Worm (Caenorhabditis elegans) whole organism, L2 larva: ENCODE data around the gene lntl-1.

Experiments
- C34F6.9 ChIP-seq: fragments of 150-350 bp; optimal IDR thresholded peaks from 2 replicates; lab custom pipeline; 2014; ENCODE audit warnings: missing biosample characterization, missing genetic modification characterization
- F13H6.1 ChIP-seq: sonication (generic microtip); optimal IDR thresholded peaks from 2 replicates; lab custom pipeline; 2016; ENCODE audit warnings: missing genetic modification characterization, missing compliant biosample characterization
- R02D3.7 ChIP-seq: fragments of 150-350 bp; optimal IDR thresholded peaks from 2 replicates; lab custom pipeline; 2014; ENCODE audit warnings: missing biosample characterization, missing genetic modification characterization
- Y55F3AM.14 ChIP-seq: fragments of 200-800 bp; sonication (Bioruptor generic); optimal IDR thresholded peaks from 2 replicates; lab custom pipeline; 2018; ENCODE audit warnings: mild to moderate bottlenecking, missing genetic modification characterization, missing compliant biosample characterization
- ZK546.5 ChIP-seq: sonication (generic microtip); optimal IDR thresholded peaks from 2 replicates; lab custom pipeline; 2017; ENCODE audit warnings: missing biosample characterization, missing genetic modification characterization
- alr-1 ChIP-seq: fragments of 150-350 bp; optimal IDR thresholded peaks from 2 replicates; lab custom pipeline; 2014; ENCODE audit warnings: missing biosample characterization, missing genetic modification characterization
- aly-2 ChIP-seq: fragments of 150-350 bp; optimal IDR thresholded peaks from 2 replicates; lab custom pipeline; 2014; ENCODE audit warnings: missing biosample characterization, missing genetic modification characterization
- ama-1 ChIP-seq: fragments of 150-350 bp; optimal IDR thresholded peaks from 2 replicates; lab custom pipeline; 2018; ENCODE audit warnings: inconsistent platforms
- blmp-1 ChIP-seq: sonication (generic microtip); optimal IDR thresholded peaks from 2 replicates; lab custom pipeline; 2017; ENCODE audit warnings: missing genetic modification characterization, mild to moderate bottlenecking, missing compliant biosample characterization, antibody characterized with exemption, moderate library complexity; ENCODE audit not compliant: insufficient read depth
- ceh-16 ChIP-seq: fragments of 150-350 bp; optimal IDR thresholded peaks from 2 replicates; lab custom pipeline; 2014; ENCODE audit warnings: missing biosample characterization, missing genetic modification characterization
- ceh-82 ChIP-seq: fragments of 150-350 bp; optimal IDR thresholded peaks from 2 replicates; lab custom pipeline; 2014; ENCODE audit warnings: missing biosample characterization, missing genetic modification characterization
- dmd-4 ChIP-seq: sonication (generic microtip); optimal IDR thresholded peaks from 2 replicates; lab custom pipeline; 2017; ENCODE audit warnings: missing biosample characterization, missing genetic modification characterization
- egl-27 ChIP-seq: sonication (generic microtip); optimal IDR thresholded peaks from 3 replicates; lab custom pipeline; 2017; ENCODE audit warnings: missing biosample characterization, missing genetic modification reagents, missing genetic modification characterization
- elt-1 ChIP-seq: fragments of 150-350 bp; optimal IDR thresholded peaks from 2 replicates; lab custom pipeline; 2014; ENCODE audit warnings: missing biosample characterization, missing genetic modification characterization
- elt-3 ChIP-seq: sonication (generic microtip); optimal IDR thresholded peaks from 2 replicates; lab custom pipeline; 2017; ENCODE audit warnings: missing biosample characterization, missing genetic modification characterization
- fos-1 ChIP-seq: fragments of 150-350 bp; optimal IDR thresholded peaks from 2 replicates; lab custom pipeline; 2014; ENCODE audit warnings: missing biosample characterization, missing genetic modification characterization
- gmeb-1 ChIP-seq: fragments of 150-350 bp; optimal IDR thresholded peaks from 2 replicates; lab custom pipeline; 2014; ENCODE audit warnings: missing biosample characterization, missing genetic modification characterization
- lin-11 ChIP-seq: fragments of 150-350 bp; sonication (generic microtip); optimal IDR thresholded peaks from 2 replicates; lab custom pipeline; 2014; ENCODE audit warnings: missing biosample characterization, missing genetic modification characterization, inconsistent platforms, mixed read lengths
- lin-39 ChIP-seq: fragments of 150-350 bp; optimal IDR thresholded peaks from 2 replicates; lab custom pipeline; 2014; ENCODE audit warnings: missing biosample characterization, missing genetic modification reagents, missing genetic modification characterization
- lsy-2 ChIP-seq, 2 experiments: fragments of 150-350 bp in 1 of 2; sonication (generic microtip) in 1 of 2; optimal IDR thresholded peaks; 2 replicates each; lab custom pipeline; 2014 to 2017; ENCODE audit warnings: missing biosample characterization in 2 of 2, missing genetic modification characterization in 2 of 2
- mab-5 ChIP-seq: fragments of 150-350 bp; optimal IDR thresholded peaks from 2 replicates; lab custom pipeline; 2014; ENCODE audit warnings: missing biosample characterization, missing genetic modification characterization
- mbf-1 ChIP-seq: sonication (generic microtip); optimal IDR thresholded peaks from 2 replicates; lab custom pipeline; 2017; ENCODE audit warnings: missing biosample characterization, missing genetic modification characterization
- mdl-1 ChIP-seq, 2 experiments: fragments of 150-350 bp in 1 of 2; sonication (generic microtip) in 1 of 2; optimal IDR thresholded peaks; 2 replicates each; lab custom pipeline; 2017; ENCODE audit warnings: missing biosample characterization in 2 of 2, missing genetic modification characterization in 2 of 2
- nhr-10 ChIP-seq: sonication (generic microtip); optimal IDR thresholded peaks from 2 replicates; lab custom pipeline; 2017; ENCODE audit warnings: missing biosample characterization, missing genetic modification characterization
- nhr-11 ChIP-seq: fragments of 150-350 bp; optimal IDR thresholded peaks from 2 replicates; lab custom pipeline; 2014; ENCODE audit warnings: missing biosample characterization, missing genetic modification characterization
- nhr-12 ChIP-seq: fragments of 150-350 bp; optimal IDR thresholded peaks from 2 replicates; lab custom pipeline; 2014; ENCODE audit warnings: missing biosample characterization, missing genetic modification characterization
- nhr-129 ChIP-seq: fragments of 150-350 bp; optimal IDR thresholded peaks from 2 replicates; lab custom pipeline; 2014; ENCODE audit warnings: missing biosample characterization, missing genetic modification characterization
- nhr-21 ChIP-seq: fragments of 150-350 bp; optimal IDR thresholded peaks from 2 replicates; lab custom pipeline; 2014; ENCODE audit warnings: missing biosample characterization, missing genetic modification characterization
- nhr-23 ChIP-seq: fragments of 150-350 bp; optimal IDR thresholded peaks from 2 replicates; lab custom pipeline; 2014; ENCODE audit warnings: missing biosample characterization, missing genetic modification reagents, missing genetic modification characterization
- nhr-237 ChIP-seq: fragments of 150-350 bp; optimal IDR thresholded peaks from 2 replicates; lab custom pipeline; 2014; ENCODE audit warnings: missing biosample characterization, missing genetic modification characterization
- nhr-25 ChIP-seq: fragments of 150-350 bp; sonication (generic microtip); optimal IDR thresholded peaks from 3 replicates; lab custom pipeline; 2014; ENCODE audit warnings: missing biosample characterization, missing genetic modification characterization
- nhr-6 ChIP-seq: fragments of 150-350 bp; optimal IDR thresholded peaks from 2 replicates; lab custom pipeline; 2014; ENCODE audit warnings: missing biosample characterization, missing genetic modification characterization
- nhr-77 ChIP-seq: fragments of 150-350 bp; optimal IDR thresholded peaks from 2 replicates; lab custom pipeline; 2014; ENCODE audit warnings: missing biosample characterization, missing genetic modification characterization
- sem-4 ChIP-seq: fragments of 150-350 bp; optimal IDR thresholded peaks from 2 replicates; lab custom pipeline; 2014; ENCODE audit warnings: missing biosample characterization, missing genetic modification reagents, missing genetic modification characterization
- skn-1 ChIP-seq: sonication (generic microtip); optimal IDR thresholded peaks from 2 replicates; lab custom pipeline; 2017; ENCODE audit warnings: missing biosample characterization, missing genetic modification characterization
- sma-3 ChIP-seq: sonication (generic microtip); optimal IDR thresholded peaks from 2 replicates; lab custom pipeline; 2016; ENCODE audit warnings: missing genetic modification reagents, missing genetic modification characterization, missing compliant biosample characterization
- sma-9 ChIP-seq, 2 experiments: fragments of 150-350 bp in 1 of 2; sonication (generic microtip) in 1 of 2; optimal IDR thresholded peaks; 2 replicates each; lab custom pipeline; 2014 to 2016; ENCODE audit warnings: missing genetic modification characterization in 2 of 2, mild to moderate bottlenecking in 1 of 2, missing biosample characterization in 1 of 2, missing compliant biosample characterization in 1 of 2, missing genetic modification reagents in 1 of 2, moderate library complexity in 1 of 2
- snpc-4 ChIP-seq: fragments of 150-350 bp; optimal IDR thresholded peaks from 2 replicates; lab custom pipeline; 2014; ENCODE audit warnings: missing biosample characterization, missing genetic modification characterization
- unc-39 ChIP-seq: fragments of 150-350 bp; optimal IDR thresholded peaks from 2 replicates; lab custom pipeline; 2014; ENCODE audit warnings: missing biosample characterization, missing genetic modification characterization
- unc-55 ChIP-seq: fragments of 150-350 bp; sonication (generic microtip); optimal IDR thresholded peaks from 3 replicates; lab custom pipeline; 2014; ENCODE audit warnings: missing biosample characterization, missing genetic modification reagents, missing genetic modification characterization
- unc-62 ChIP-seq: fragments of 150-350 bp; optimal IDR thresholded peaks from 2 replicates; lab custom pipeline; 2014; ENCODE audit warnings: missing biosample characterization, missing genetic modification reagents, missing genetic modification characterization
- zag-1 ChIP-seq: fragments of 150-350 bp; optimal IDR thresholded peaks from 2 replicates; lab custom pipeline; 2014; ENCODE audit warnings: missing biosample characterization, missing genetic modification characterization
- ztf-1 ChIP-seq: fragments of 200-800 bp; sonication (Bioruptor generic); conservative IDR thresholded peaks from 2 replicates; pipeline ENCODE4 v1.3.6; 2022; ENCODE audit warnings: missing genetic modification characterization, missing compliant biosample characterization
- ztf-11 ChIP-seq: sonication (generic microtip); optimal IDR thresholded peaks from 2 replicates; lab custom pipeline; 2017; ENCODE audit warnings: missing biosample characterization, missing genetic modification characterization
- ztf-4 ChIP-seq: fragments of 150-350 bp; optimal IDR thresholded peaks from 2 replicates; lab custom pipeline; 2014; ENCODE audit warnings: missing biosample characterization, missing genetic modification characterization

The lntl-1 gene

ce11 chrIV:5780234-5780788 lies 26.6 kb downstream of the lntl-1 start:
- TF ChIP-seq elt-3 (no peak), dmd-4 (tag; lab: Kevin White, UChicago) (no peak), unc-55 (GFP tag; lab: Kevin White, UChicago) (no peak), skn-1 (tag; lab: Kevin White, UChicago) (no peak), ztf-1 (GFP tag; lab: Robert Waterston, UW) (no peak), C34F6.9 (no peak), sma-9 (GFP tag; optimal IDR thresholded peaks at IDR 0.05; lab: Kevin White, UChicago) (peak; percentile 37), sma-9 (tag; optimal IDR thresholded peaks at IDR 0.05; lab: Kevin White, UChicago) (no peak), ztf-4 (tag; lab: Kevin White, UChicago) (no peak), fos-1 (tag; lab: Kevin White, UChicago) (no peak), nhr-237 (tag; lab: Kevin White, UChicago) (no peak), egl-27 (tag; lab: Kevin White, UChicago) (peak; percentile 66), nhr-25 (tag; lab: Kevin White, UChicago) (peak; percentile 28), lin-11 (tag; lab: Kevin White, UChicago) (no peak), aly-2 (tag; lab: Kevin White, UChicago) (no peak), alr-1 (tag; lab: Kevin White, UChicago) (no peak), lin-39 (tag; lab: Kevin White, UChicago) (no peak), ZK546.5 (tag; lab: Kevin White, UChicago) (no peak), nhr-10 (no peak), ceh-16 (no peak), mdl-1 (tag; optimal IDR thresholded peaks at IDR 0.05; lab: Kevin White, UChicago) (no peak), nhr-6 (no peak), nhr-21 (tag; lab: Kevin White, UChicago) (peak; percentile 33), lsy-2 (tag; optimal IDR thresholded peaks at IDR 0.05; lab: Kevin White, UChicago) (no peak), blmp-1 (tag; lab: Kevin White, UChicago) (peak; percentile 15)

ce11 chrIV:5779537-5779936 lies 27.4 kb downstream of the lntl-1 start:
- no peak for TF ChIP-seq lin-39 (tag; lab: Kevin White, UChicago)
- no peak for TF ChIP-seq fos-1 (tag; lab: Kevin White, UChicago)
- no peak for TF ChIP-seq C34F6.9
- no peak for TF ChIP-seq nhr-21 (tag; lab: Kevin White, UChicago)
- TF ChIP-seq nhr-23 (tag; lab: Kevin White, UChicago): no peak
- no peak for TF ChIP-seq mdl-1 (tag; optimal IDR thresholded peaks at IDR 0.05; lab: Kevin White, UChicago)
- no peak for TF ChIP-seq skn-1 (tag; lab: Kevin White, UChicago)
- no peak for TF ChIP-seq unc-55 (GFP tag; lab: Kevin White, UChicago)
- no peak for TF ChIP-seq sma-3 (GFP tag; lab: Kevin White, UChicago)
- no peak for TF ChIP-seq unc-39 (tag; lab: Kevin White, UChicago)
- TF ChIP-seq mbf-1 (tag; lab: Kevin White, UChicago): no peak
- no peak for TF ChIP-seq Y55F3AM.14 (GFP tag; lab: Kevin White, UChicago)

ce11 chrIV:5778342-5778741 lies 28.6 kb downstream of the lntl-1 start:
- TF ChIP-seq nhr-129 (tag; lab: Kevin White, UChicago): peak; percentile 55
- no peak for TF ChIP-seq lin-11 (tag; lab: Kevin White, UChicago)
- no peak for TF ChIP-seq ztf-11 (tag; lab: Kevin White, UChicago)
- TF ChIP-seq aly-2 (tag; lab: Kevin White, UChicago): no peak
- TF ChIP-seq elt-1: no peak
- peak; percentile 19 for TF ChIP-seq nhr-25 (tag; lab: Kevin White, UChicago)
- TF ChIP-seq sma-3 (GFP tag; lab: Kevin White, UChicago): peak; percentile 82
- TF ChIP-seq dmd-4 (tag; lab: Kevin White, UChicago): no peak
- peak; percentile 64 for TF ChIP-seq gmeb-1 (tag; lab: Kevin White, UChicago)
- no peak for TF ChIP-seq unc-39 (tag; lab: Kevin White, UChicago)
- TF ChIP-seq sma-9 (GFP tag; optimal IDR thresholded peaks at IDR 0.05; lab: Kevin White, UChicago): peak; percentile 55
- no peak for TF ChIP-seq sma-9 (tag; optimal IDR thresholded peaks at IDR 0.05; lab: Kevin White, UChicago)
- TF ChIP-seq mab-5 (tag; lab: Kevin White, UChicago): no peak
- TF ChIP-seq unc-55 (GFP tag; lab: Kevin White, UChicago): no peak
- TF ChIP-seq nhr-21 (tag; lab: Kevin White, UChicago): peak; percentile 46
- no peak for TF ChIP-seq sem-4
- no peak for TF ChIP-seq ceh-16
- TF ChIP-seq fos-1 (tag; lab: Kevin White, UChicago): peak; percentile 6
- TF ChIP-seq alr-1 (tag; lab: Kevin White, UChicago): no peak
- TF ChIP-seq ZK546.5 (tag; lab: Kevin White, UChicago): no peak
- no peak for TF ChIP-seq elt-3
- TF ChIP-seq egl-27 (tag; lab: Kevin White, UChicago): peak; percentile 55
- no peak for TF ChIP-seq nhr-77 (tag; lab: Kevin White, UChicago)
- TF ChIP-seq blmp-1 (tag; lab: Kevin White, UChicago): peak; percentile 35
- TF ChIP-seq nhr-23 (tag; lab: Kevin White, UChicago): no peak
- no peak for TF ChIP-seq snpc-4 (tag; lab: Kevin White, UChicago)
- TF ChIP-seq ceh-82: no peak
- peak; percentile 57 for TF ChIP-seq F13H6.1 (tag; lab: Kevin White, UChicago)
- no peak for TF ChIP-seq unc-62
- TF ChIP-seq C34F6.9: no peak
- TF ChIP-seq nhr-11: no peak
- no peak for TF ChIP-seq nhr-12 (tag; lab: Kevin White, UChicago)
- TF ChIP-seq ztf-1 (GFP tag; lab: Robert Waterston, UW): no peak
- no peak for TF ChIP-seq Y55F3AM.14 (GFP tag; lab: Kevin White, UChicago)
- no peak for TF ChIP-seq zag-1 (tag; lab: Kevin White, UChicago)
- TF ChIP-seq ama-1: no peak
- no peak for TF ChIP-seq R02D3.7 (tag; lab: Kevin White, UChicago)
